Worm (Caenorhabditis elegans) whole organism, L1 larva: ENCODE data around the gene psmd-9.

Experiments used
- F16B12.6 ChIP-seq: fragments of 150-350 bp; optimal IDR thresholded peaks from 2 replicates; lab custom pipeline; 2014; ENCODE audit warnings: missing biosample characterization, missing genetic modification characterization
- aha-1 ChIP-seq: fragments of 150-350 bp; optimal IDR thresholded peaks from 2 replicates; lab custom pipeline; 2014; ENCODE audit warnings: missing biosample characterization, missing genetic modification characterization
- alr-1 ChIP-seq: fragments of 200-800 bp; sonication (Bioruptor generic); optimal IDR thresholded peaks from 2 replicates; lab custom pipeline; 2018; ENCODE audit warnings: borderline replicate concordance, mild to moderate bottlenecking, missing genetic modification characterization, missing compliant biosample characterization
- aly-2 ChIP-seq: fragments of 150-350 bp; optimal IDR thresholded peaks from 2 replicates; lab custom pipeline; 2014; ENCODE audit warnings: missing biosample characterization, missing genetic modification characterization
- ama-1 ChIP-seq: fragments of 150-350 bp; optimal IDR thresholded peaks from 2 replicates; lab custom pipeline; 2014
- ceh-63 ChIP-seq: fragments of 200-800 bp; sonication (Bioruptor generic); optimal IDR thresholded peaks from 2 replicates; lab custom pipeline; 2018; ENCODE audit warnings: mild to moderate bottlenecking, missing genetic modification characterization, missing compliant biosample characterization
- ceh-8 ChIP-seq: fragments of 200-800 bp; sonication (Bioruptor generic); optimal IDR thresholded peaks from 2 replicates; lab custom pipeline; 2018; ENCODE audit warnings: mild to moderate bottlenecking, missing genetic modification characterization, moderate library complexity, missing compliant biosample characterization
- ceh-82 ChIP-seq, 3 experiments: fragments of 150-350 bp in 1 of 3; sonication (generic microtip) in 2 of 3; optimal IDR thresholded peaks; 2 replicates each; lab custom pipeline; 2014 to 2017; ENCODE audit warnings: missing biosample characterization in 3 of 3, missing genetic modification characterization in 3 of 3
- ces-1 ChIP-seq: fragments of 150-350 bp; optimal IDR thresholded peaks from 2 replicates; lab custom pipeline; 2014; ENCODE audit warnings: missing biosample characterization, missing genetic modification reagents, missing genetic modification characterization
- dsc-1 ChIP-seq: sonication (generic microtip); optimal IDR thresholded peaks from 2 replicates; lab custom pipeline; 2016; ENCODE audit warnings: mild to moderate bottlenecking, missing genetic modification characterization, missing compliant biosample characterization
- efl-1 ChIP-seq, 4 experiments: fragments of 150-350 bp; optimal IDR thresholded peaks in 3 of 4; peaks in 1 of 4; 1 replicate in 1 of 4; 2 replicates in 3 of 4; lab custom pipeline; 2014; ENCODE audit warnings: missing biosample characterization in 2 of 4, missing genetic modification characterization in 2 of 4, missing genetic modification reagents in 2 of 4
- efl-3 ChIP-seq: fragments of 200-800 bp; sonication (Bioruptor generic); optimal IDR thresholded peaks from 2 replicates; lab custom pipeline; 2018; ENCODE audit warnings: mild to moderate bottlenecking, missing genetic modification characterization, missing compliant biosample characterization
- egl-27 ChIP-seq, 2 experiments: fragments of 150-350 bp in 1 of 2; sonication (generic microtip); optimal IDR thresholded peaks; 3 replicates each; lab custom pipeline; 2017 to 2018; ENCODE audit warnings: missing biosample characterization in 2 of 2, missing genetic modification characterization in 2 of 2, missing genetic modification reagents in 2 of 2
- elt-2 ChIP-seq: sonication (generic microtip); optimal IDR thresholded peaks from 2 replicates; lab custom pipeline; 2016; ENCODE audit warnings: missing genetic modification characterization, mild to moderate bottlenecking, inconsistent platforms, missing compliant biosample characterization, missing genetic modification reagents
- elt-3 ChIP-seq, 6 experiments: fragments of 150-350 bp in 1 of 6; sonication (generic microtip); optimal IDR thresholded peaks; 2 replicates each; lab custom pipeline; 2017 to 2018; ENCODE audit warnings: missing biosample characterization in 6 of 6, missing genetic modification characterization in 6 of 6, inconsistent platforms in 1 of 6
- ets-5 ChIP-seq: fragments of 200-800 bp; sonication (Bioruptor generic); IDR thresholded peaks from 2 replicates; pipeline ENCODE4 v1.3.6; 2022; ENCODE audit warnings: missing genetic modification characterization, missing compliant biosample characterization
- fkh-4 ChIP-seq: sonication (generic microtip); optimal IDR thresholded peaks from 2 replicates; lab custom pipeline; 2016; ENCODE audit warnings: missing compliant biosample characterization, missing genetic modification characterization, borderline replicate concordance
- fkh-8 ChIP-seq: sonication (generic microtip); optimal IDR thresholded peaks from 2 replicates; lab custom pipeline; 2016; ENCODE audit warnings: mild to moderate bottlenecking, missing genetic modification characterization, missing compliant biosample characterization
- fos-1 ChIP-seq: fragments of 150-350 bp; optimal IDR thresholded peaks from 2 replicates; lab custom pipeline; 2014; ENCODE audit warnings: missing biosample characterization, missing genetic modification characterization
- grh-1 ChIP-seq: fragments of 200-800 bp; sonication (Bioruptor generic); IDR thresholded peaks from 2 replicates; pipeline ENCODE4 v1.3.6; 2022; ENCODE audit warnings: missing genetic modification reagents, missing genetic modification characterization, missing compliant biosample characterization
- hlh-17 ChIP-seq: fragments of 200-800 bp; sonication (Bioruptor generic); optimal IDR thresholded peaks from 2 replicates; lab custom pipeline; 2018; ENCODE audit warnings: missing genetic modification characterization, mild to moderate bottlenecking, missing compliant biosample characterization, moderate library complexity, borderline replicate concordance
- hlh-4 ChIP-seq: sonication (generic microtip); optimal IDR thresholded peaks from 2 replicates; lab custom pipeline; 2016; ENCODE audit warnings: mild to moderate bottlenecking, missing genetic modification characterization, missing compliant biosample characterization
- irx-1 ChIP-seq: sonication (generic microtip); optimal IDR thresholded peaks from 2 replicates; lab custom pipeline; 2016; ENCODE audit warnings: missing genetic modification characterization, missing compliant biosample characterization
- jun-1 ChIP-seq: fragments of 150-350 bp; optimal IDR thresholded peaks from 2 replicates; lab custom pipeline; 2014; ENCODE audit warnings: missing biosample characterization, missing genetic modification reagents, missing genetic modification characterization
- lin-13 ChIP-seq: fragments of 150-350 bp; optimal IDR thresholded peaks from 2 replicates; lab custom pipeline; 2014; ENCODE audit warnings: missing biosample characterization, missing genetic modification reagents, missing genetic modification characterization
- lin-14 ChIP-seq: fragments of 200-800 bp; sonication (Bioruptor generic); optimal IDR thresholded peaks from 2 replicates; lab custom pipeline; 2018; ENCODE audit warnings: mild to moderate bottlenecking, missing genetic modification characterization, moderate library complexity, missing compliant biosample characterization
- lin-15B ChIP-seq: fragments of 150-350 bp; sonication (generic microtip); optimal IDR thresholded peaks from 3 replicates; lab custom pipeline; 2014; ENCODE audit warnings: missing biosample characterization, missing genetic modification characterization
- lsy-2 ChIP-seq, 2 experiments: fragments of 150-350 bp; optimal IDR thresholded peaks; 2 replicates each; lab custom pipeline; 2014; ENCODE audit warnings: missing biosample characterization in 2 of 2, missing genetic modification characterization in 2 of 2
- mab-9 ChIP-seq: fragments of 200-800 bp; sonication (Bioruptor generic); IDR thresholded peaks from 2 replicates; pipeline ENCODE4 v1.3.6; 2022; ENCODE audit warnings: missing genetic modification reagents, missing genetic modification characterization, missing compliant biosample characterization
- nhr-11 ChIP-seq: fragments of 150-350 bp; optimal IDR thresholded peaks from 2 replicates; lab custom pipeline; 2014; ENCODE audit warnings: missing biosample characterization, missing genetic modification characterization
- nhr-12 ChIP-seq: sonication (generic microtip); optimal IDR thresholded peaks from 2 replicates; lab custom pipeline; 2017; ENCODE audit warnings: missing biosample characterization, missing genetic modification characterization
- nhr-19 ChIP-seq: fragments of 200-800 bp; sonication (Bioruptor generic); conservative IDR thresholded peaks from 2 replicates; pipeline ENCODE4 v1.3.6; 2022; ENCODE audit warnings: missing genetic modification characterization, missing compliant biosample characterization
- nhr-20 ChIP-seq: sonication (generic microtip); optimal IDR thresholded peaks from 2 replicates; lab custom pipeline; 2016; ENCODE audit warnings: mild to moderate bottlenecking, missing genetic modification characterization, missing compliant biosample characterization
- nhr-85 ChIP-seq: sonication (generic microtip); peaks from one replicate; lab custom pipeline; 2016; ENCODE audit warnings: missing genetic modification characterization, inconsistent platforms, missing compliant biosample characterization
- nhr-90 ChIP-seq: sonication (generic microtip); optimal IDR thresholded peaks from 2 replicates; lab custom pipeline; 2016; ENCODE audit warnings: mild to moderate bottlenecking, missing genetic modification characterization, missing compliant biosample characterization; ENCODE audit not compliant: poor library complexity
- pag-3 ChIP-seq: sonication (generic microtip); optimal IDR thresholded peaks from 2 replicates; lab custom pipeline; 2017; ENCODE audit warnings: missing genetic modification characterization, mild to moderate bottlenecking, missing compliant biosample characterization, antibody characterized with exemption, borderline replicate concordance; ENCODE audit not compliant: insufficient read depth
- pax-3 ChIP-seq: fragments of 200-800 bp; sonication (Bioruptor generic); optimal IDR thresholded peaks from 2 replicates; lab custom pipeline; 2018; ENCODE audit warnings: mild to moderate bottlenecking, missing genetic modification characterization, moderate library complexity, missing compliant biosample characterization
- pqm-1 ChIP-seq: sonication (generic microtip); optimal IDR thresholded peaks from 3 replicates; lab custom pipeline; 2017; ENCODE audit warnings: missing biosample characterization, missing genetic modification characterization
- skn-1 ChIP-seq: fragments of 150-350 bp; optimal IDR thresholded peaks from 2 replicates; lab custom pipeline; 2014; ENCODE audit warnings: missing biosample characterization, missing genetic modification characterization
- snpc-4 ChIP-seq: fragments of 150-350 bp; optimal IDR thresholded peaks from 2 replicates; lab custom pipeline; 2014; ENCODE audit warnings: missing biosample characterization, missing genetic modification characterization
- sox-4 ChIP-seq: sonication (generic microtip); optimal IDR thresholded peaks from 2 replicates; lab custom pipeline; 2016; ENCODE audit warnings: missing genetic modification characterization, missing compliant biosample characterization
- sptf-1 ChIP-seq: fragments of 150-350 bp; optimal IDR thresholded peaks from 2 replicates; lab custom pipeline; 2014; ENCODE audit warnings: missing biosample characterization, missing genetic modification characterization
- sup-37 ChIP-seq: fragments of 200-800 bp; sonication (Bioruptor generic); optimal IDR thresholded peaks from 2 replicates; lab custom pipeline; 2018; ENCODE audit warnings: mild to moderate bottlenecking, missing genetic modification characterization, missing compliant biosample characterization
- tlp-1 ChIP-seq: fragments of 150-350 bp; optimal IDR thresholded peaks from 2 replicates; lab custom pipeline; 2014; ENCODE audit warnings: missing biosample characterization, missing genetic modification characterization
- unc-30 ChIP-seq: sonication (generic microtip); optimal IDR thresholded peaks from 2 replicates; lab custom pipeline; 2017; ENCODE audit warnings: missing biosample characterization, missing genetic modification characterization
- unc-62 ChIP-seq: fragments of 150-350 bp; optimal IDR thresholded peaks from 2 replicates; lab custom pipeline; 2014; ENCODE audit warnings: missing biosample characterization, missing genetic modification reagents, missing genetic modification characterization
- unc-86 ChIP-seq: sonication (generic microtip); optimal IDR thresholded peaks from 2 replicates; lab custom pipeline; 2016; ENCODE audit warnings: missing genetic modification characterization, missing compliant biosample characterization
- vab-15 ChIP-seq: sonication (generic microtip); optimal IDR thresholded peaks from 2 replicates; lab custom pipeline; 2017; ENCODE audit warnings: missing genotype, mild to moderate bottlenecking, missing genetic modification characterization, missing compliant biosample characterization
- xbp-1 ChIP-seq: sonication (generic microtip); optimal IDR thresholded peaks from 2 replicates; lab custom pipeline; 2016; ENCODE audit warnings: missing genetic modification characterization, missing compliant biosample characterization
- zag-1 ChIP-seq: fragments of 150-350 bp; optimal IDR thresholded peaks from 2 replicates; lab custom pipeline; 2014; ENCODE audit warnings: missing biosample characterization, missing genetic modification characterization

psmd-9 gene

ce11 chrII:6901795-6902194, at the start of gene psmd-9:
TSS of gene psmd-9 (plus strand) at chrII:6902095.
- no peak for TF ChIP-seq efl-1 (optimal IDR thresholded peaks at IDR 0.05; lab: Kevin White, UChicago)
- peak in 1 of 2 experiments; percentile 22 for TF ChIP-seq efl-1 (GFP tag; optimal IDR thresholded peaks at IDR 0.05 in 1 of 2; lab: Kevin White, UChicago)
- TF ChIP-seq skn-1 = no peak
- TF ChIP-seq pag-3 (tag; lab: Kevin White, UChicago) = no peak
- TF ChIP-seq fkh-4 (tag; lab: Kevin White, UChicago) = no peak
- no peak for TF ChIP-seq vab-15 (tag; lab: Kevin White, UChicago)

DNA sequence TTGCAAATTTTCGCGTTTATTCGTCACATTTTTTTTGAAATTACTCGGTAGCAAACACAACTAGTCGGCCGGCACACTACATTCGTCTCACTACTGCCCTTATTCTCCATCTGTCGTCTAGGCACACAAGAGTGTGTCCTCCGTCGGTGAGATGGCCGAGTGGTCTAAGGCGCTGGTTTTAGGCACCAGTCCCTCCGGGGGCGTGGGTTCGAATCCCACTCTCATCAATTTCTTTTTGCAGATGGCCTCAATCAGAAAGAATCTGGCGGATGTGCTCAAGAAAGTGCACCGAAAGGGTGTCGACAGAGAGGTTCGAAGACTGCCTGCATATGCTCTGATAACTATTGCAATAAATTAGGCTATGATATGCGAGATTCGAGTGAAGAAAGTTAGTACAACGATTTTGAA, 48.8 kb upstream of the psmd-9 start:
- no peak for TF ChIP-seq F16B12.6 (tag; lab: Kevin White, UChicago)
- TF ChIP-seq tlp-1 = no peak
- no peak for TF ChIP-seq ces-1 (GFP tag; lab: Kevin White, UChicago)
- TF ChIP-seq efl-3 (GFP tag; lab: Kevin White, UChicago) = no peak
- TF ChIP-seq egl-27 (tag; optimal IDR thresholded peaks at IDR 0.05; lab: Kevin White, UChicago) = peak; percentile 67 to 69
- TF ChIP-seq grh-1 (GFP tag; lab: Robert Waterston, UW) = no peak
- peak; percentile 44 to 75 for TF ChIP-seq lsy-2 (tag; optimal IDR thresholded peaks at IDR 0.05; lab: Kevin White, UChicago)
- TF ChIP-seq nhr-20 (tag; lab: Kevin White, UChicago) = peak; percentile 79
- TF ChIP-seq fkh-4 (tag; lab: Kevin White, UChicago) = no peak
- TF ChIP-seq mab-9 (GFP tag; lab: Robert Waterston, UW) = peak; percentile 61
- peak; percentile 59 for TF ChIP-seq nhr-90 (tag; lab: Kevin White, UChicago)
- peak; percentile 78 for TF ChIP-seq lin-13 (GFP tag; lab: Kevin White, UChicago)
- TF ChIP-seq hlh-4 (tag; lab: Kevin White, UChicago) = no peak
- TF ChIP-seq ets-5 (GFP tag; lab: Robert Waterston, UW) = no peak
- TF ChIP-seq pax-3 (tag; lab: Kevin White, UChicago) = no peak
- no peak for TF ChIP-seq ceh-8
- peak; percentile 54 for TF ChIP-seq xbp-1 (tag; lab: Kevin White, UChicago)
- TF ChIP-seq snpc-4 = peak; percentile 44
- TF ChIP-seq unc-30 = no peak
- TF ChIP-seq dsc-1 (tag; lab: Kevin White, UChicago) = peak; percentile 70
- TF ChIP-seq vab-15 (tag; lab: Kevin White, UChicago) = peak; percentile 22
- TF ChIP-seq pqm-1 (tag; lab: Kevin White, UChicago) = no peak
- no peak for TF ChIP-seq aha-1 (tag; lab: Kevin White, UChicago)
- no peak for TF ChIP-seq hlh-17 (GFP tag; lab: Kevin White, UChicago)
- TF ChIP-seq aly-2 (tag; lab: Kevin White, UChicago) = peak; percentile 18
- TF ChIP-seq nhr-11 (tag; lab: Kevin White, UChicago) = no peak
- no peak for TF ChIP-seq elt-3 (tag; optimal IDR thresholded peaks at IDR 0.05; lab: Kevin White, UChicago)
- TF ChIP-seq elt-2 = peak; percentile 30
- no peak for TF ChIP-seq ceh-63
- peak; percentile 65 for TF ChIP-seq jun-1 (tag; lab: Kevin White, UChicago)
- no peak for TF ChIP-seq lin-15B (tag; lab: Kevin White, UChicago)
- no peak for TF ChIP-seq nhr-12
- TF ChIP-seq nhr-19 (GFP tag; lab: Robert Waterston, UW) = peak; percentile 79
- TF ChIP-seq unc-86 = peak; percentile 44
- TF ChIP-seq sup-37 (GFP tag; lab: Kevin White, UChicago) = no peak
- peak; percentile 32 for TF ChIP-seq sox-4 (tag; lab: Kevin White, UChicago)
- TF ChIP-seq nhr-85 (tag; lab: Kevin White, UChicago) = no peak
- TF ChIP-seq ama-1 (lab: Kevin White, UChicago) = peak; percentile 51
- peak; percentile 84 for TF ChIP-seq lin-14 (GFP tag; lab: Kevin White, UChicago)
- no peak for TF ChIP-seq zag-1 (tag; lab: Kevin White, UChicago)
- TF ChIP-seq efl-1 (optimal IDR thresholded peaks at IDR 0.05; lab: Kevin White, UChicago) = peak; percentile 51 to 57
- TF ChIP-seq efl-1 (GFP tag; optimal IDR thresholded peaks at IDR 0.05 in 1 of 2; lab: Kevin White, UChicago) = peak; percentile 25 to 57
- peak; percentile 44 for TF ChIP-seq fos-1 (tag; lab: Kevin White, UChicago)
- peak; percentile 58 to 82 (median 69) for TF ChIP-seq ceh-82 (tag; optimal IDR thresholded peaks at IDR 0.05; lab: Kevin White, UChicago)
- TF ChIP-seq alr-1 (tag; lab: Kevin White, UChicago) = no peak
- peak; percentile 74 for TF ChIP-seq fkh-8 (tag; lab: Kevin White, UChicago)
- TF ChIP-seq unc-62 = no peak
- peak; percentile 50 for TF ChIP-seq irx-1 (tag; lab: Kevin White, UChicago)
- TF ChIP-seq sptf-1 = no peak
